Worm (Caenorhabditis elegans) whole organism, young adult: ENCODE measurements around the gene ZC477.3.
A peak's percentile ranks its signal among the peaks of the same experiment; 100 is the strongest.

Experiments used
- B0035.1 ChIP-seq: sonication (generic microtip); optimal IDR thresholded peaks from 2 replicates; lab custom pipeline; 2016; ENCODE audit warnings: missing genetic modification characterization, mild to moderate bottlenecking, missing compliant biosample characterization, missing genotype, missing genetic modification reagents
- B0336.3 ChIP-seq: fragments of 200-800 bp; sonication (Bioruptor generic); IDR thresholded peaks from 2 replicates; pipeline ENCODE4 v1.3.6; 2022; ENCODE audit warnings: missing genetic modification characterization, missing compliant biosample characterization
- F33H1.4 ChIP-seq: fragments of 200-800 bp; sonication (Bioruptor generic); IDR thresholded peaks from 2 replicates; pipeline ENCODE4 v1.3.6; 2022; ENCODE audit warnings: missing genetic modification reagents, missing genetic modification characterization, missing compliant biosample characterization
- F39B2.1 ChIP-seq: fragments of 200-800 bp; sonication (Bioruptor generic); IDR thresholded peaks from 2 replicates; pipeline ENCODE4 v1.3.6; 2022; ENCODE audit warnings: missing genetic modification reagents, missing genetic modification characterization, missing compliant biosample characterization
- K11D2.4 ChIP-seq: fragments of 200-800 bp; sonication (Bioruptor generic); IDR thresholded peaks from 2 replicates; pipeline ENCODE4 v1.3.6; 2022; ENCODE audit warnings: missing genetic modification reagents, missing genetic modification characterization, missing compliant biosample characterization
- Y53G8AR.9 ChIP-seq: fragments of 200-800 bp; sonication (Bioruptor generic); conservative IDR thresholded peaks from 2 replicates; pipeline ENCODE4 v1.3.6; 2022; ENCODE audit warnings: missing genetic modification reagents, missing genetic modification characterization, missing compliant biosample characterization
- ZK185.1 ChIP-seq: sonication (generic microtip); optimal IDR thresholded peaks from 2 replicates; lab custom pipeline; 2016; ENCODE audit warnings: mild to moderate bottlenecking, missing genetic modification characterization, missing compliant biosample characterization; ENCODE audit not compliant: poor library complexity, severe bottlenecking
- aptf-2 ChIP-seq: fragments of 200-800 bp; sonication (Bioruptor generic); conservative IDR thresholded peaks from 2 replicates; pipeline ENCODE4 v1.3.6; 2022; ENCODE audit warnings: missing genetic modification reagents, missing genetic modification characterization, missing compliant biosample characterization
- aptf-3 ChIP-seq: fragments of 200-800 bp; sonication (Bioruptor generic); IDR thresholded peaks from 2 replicates; pipeline ENCODE4 v1.3.6; 2022; ENCODE audit warnings: missing genetic modification characterization, missing compliant biosample characterization
- athp-1 ChIP-seq: sonication (generic microtip); optimal IDR thresholded peaks from 2 replicates; lab custom pipeline; 2017; ENCODE audit warnings: mild to moderate bottlenecking, missing genetic modification characterization, missing compliant biosample characterization
- attf-3 ChIP-seq: fragments of 200-800 bp; sonication (Bioruptor generic); conservative IDR thresholded peaks from 2 replicates; pipeline ENCODE4 v1.3.6; 2022; ENCODE audit warnings: missing genetic modification reagents, missing genetic modification characterization, missing compliant biosample characterization
- bed-2 ChIP-seq: fragments of 200-800 bp; sonication (Bioruptor generic); IDR thresholded peaks from 2 replicates; pipeline ENCODE4 v1.3.6; 2022; ENCODE audit warnings: missing genetic modification reagents, missing genetic modification characterization, missing compliant biosample characterization
- cebp-2 ChIP-seq: fragments of 200-800 bp; sonication (Bioruptor generic); IDR thresholded peaks from 2 replicates; pipeline ENCODE4 v1.3.6; 2022; ENCODE audit warnings: missing genetic modification characterization, missing compliant biosample characterization
- ceh-27 ChIP-seq: fragments of 200-800 bp; sonication (Bioruptor generic); optimal IDR thresholded peaks from 2 replicates; lab custom pipeline; 2018; ENCODE audit warnings: mild to moderate bottlenecking, missing genetic modification characterization, moderate library complexity, missing compliant biosample characterization
- ceh-40 ChIP-seq: fragments of 200-800 bp; sonication (Bioruptor generic); IDR thresholded peaks from 2 replicates; pipeline ENCODE4 v1.3.6; 2022; ENCODE audit warnings: missing genetic modification characterization, missing compliant biosample characterization
- dpl-1 ChIP-seq: fragments of 150-350 bp; optimal IDR thresholded peaks from 2 replicates; lab custom pipeline; 2014; ENCODE audit warnings: missing biosample characterization, missing genetic modification reagents, missing genetic modification characterization
- efl-1 ChIP-seq: fragments of 150-350 bp; optimal IDR thresholded peaks from 2 replicates; lab custom pipeline; 2014; ENCODE audit warnings: missing biosample characterization, missing genetic modification reagents, missing genetic modification characterization
- ekl-4 ChIP-seq: fragments of 200-800 bp; sonication (Bioruptor generic); IDR thresholded peaks from 2 replicates; pipeline ENCODE4 v1.3.6; 2022; ENCODE audit warnings: missing genetic modification reagents, missing genetic modification characterization, missing compliant biosample characterization
- hmg-1.2 ChIP-seq: fragments of 200-800 bp; sonication (Bioruptor generic); IDR thresholded peaks from 2 replicates; pipeline ENCODE4 v1.3.6; 2022; ENCODE audit warnings: missing genetic modification reagents, missing genetic modification characterization, missing compliant biosample characterization
- lag-1 ChIP-seq: fragments of 200-800 bp; sonication (Bioruptor generic); IDR thresholded peaks from 2 replicates; pipeline ENCODE4 v1.3.6; 2022; ENCODE audit warnings: missing genetic modification reagents, missing genetic modification characterization, missing compliant biosample characterization
- let-526 ChIP-seq: fragments of 200-800 bp; sonication (Bioruptor generic); IDR thresholded peaks from 2 replicates; pipeline ENCODE4 v1.3.6; 2022; ENCODE audit warnings: missing genetic modification reagents, missing genetic modification characterization, missing compliant biosample characterization
- lin-26 ChIP-seq: fragments of 200-800 bp; sonication (Bioruptor generic); IDR thresholded peaks from 2 replicates; pipeline ENCODE4 v1.3.6; 2022; ENCODE audit warnings: missing genetic modification reagents, missing genetic modification characterization, missing compliant biosample characterization
- lin-35 ChIP-seq, 3 experiments: fragments of 150-350 bp in 2 of 3; sonication (generic microtip) in 1 of 3; optimal IDR thresholded peaks; 2 replicates each; lab custom pipeline; 2014 to 2018; ENCODE audit warnings: missing biosample characterization in 3 of 3, missing genetic modification characterization in 3 of 3, missing genetic modification reagents in 3 of 3
- lin-40 ChIP-seq: sonication (generic microtip); optimal IDR thresholded peaks from 2 replicates; lab custom pipeline; 2016; ENCODE audit warnings: missing genetic modification characterization, mild to moderate bottlenecking, missing compliant biosample characterization, missing genotype, missing genetic modification reagents
- lin-54 ChIP-seq: fragments of 200-800 bp; sonication (Bioruptor generic); optimal IDR thresholded peaks from 2 replicates; lab custom pipeline; 2018; ENCODE audit warnings: mild to moderate bottlenecking, missing genetic modification characterization, missing compliant biosample characterization
- lir-1 ChIP-seq: fragments of 200-800 bp; sonication (Bioruptor generic); conservative IDR thresholded peaks from 2 replicates; pipeline ENCODE4 v1.3.6; 2022; ENCODE audit warnings: missing genetic modification reagents, missing genetic modification characterization, missing compliant biosample characterization
- lsl-1 ChIP-seq: fragments of 200-800 bp; sonication (Bioruptor generic); optimal IDR thresholded peaks from 2 replicates; lab custom pipeline; 2018; ENCODE audit warnings: mild to moderate bottlenecking, missing genetic modification characterization, moderate library complexity, missing compliant biosample characterization
- madf-3 ChIP-seq: fragments of 200-800 bp; sonication (Bioruptor generic); IDR thresholded peaks from 2 replicates; pipeline ENCODE4 v1.3.6; 2022; ENCODE audit warnings: missing genetic modification reagents, missing genetic modification characterization, missing compliant biosample characterization
- madf-6 ChIP-seq: fragments of 200-800 bp; sonication (Bioruptor generic); IDR thresholded peaks from 2 replicates; pipeline ENCODE4 v1.3.6; 2022; ENCODE audit warnings: missing genetic modification reagents, missing genetic modification characterization, missing compliant biosample characterization
- mcd-1 ChIP-seq: fragments of 200-800 bp; sonication (Bioruptor generic); IDR thresholded peaks from 2 replicates; pipeline ENCODE4 v1.3.6; 2022; ENCODE audit warnings: missing genetic modification reagents, missing genetic modification characterization, missing compliant biosample characterization
- nfyb-1 ChIP-seq: fragments of 200-800 bp; sonication (Bioruptor generic); IDR thresholded peaks from 2 replicates; pipeline ENCODE4 v1.3.6; 2022; ENCODE audit warnings: missing genetic modification reagents, missing genetic modification characterization, missing compliant biosample characterization
- nhr-80 ChIP-seq: sonication (generic microtip); optimal IDR thresholded peaks from 2 replicates; lab custom pipeline; 2016; ENCODE audit warnings: missing genetic modification characterization, missing compliant biosample characterization
- pbrm-1 ChIP-seq: fragments of 200-800 bp; sonication (Bioruptor generic); IDR thresholded peaks from 2 replicates; pipeline ENCODE4 v1.3.6; 2022; ENCODE audit warnings: missing genetic modification reagents, missing genetic modification characterization, missing compliant biosample characterization
- rcor-1 ChIP-seq: fragments of 200-800 bp; sonication (Bioruptor generic); IDR thresholded peaks from 2 replicates; pipeline ENCODE4 v1.3.6; 2022; ENCODE audit warnings: missing genetic modification reagents, missing genetic modification characterization, missing compliant biosample characterization
- snpc-1.1 ChIP-seq: sonication (generic microtip); optimal IDR thresholded peaks from 2 replicates; lab custom pipeline; 2017; ENCODE audit warnings: missing genetic modification characterization, mild to moderate bottlenecking, missing compliant biosample characterization, antibody characterized with exemption, moderate library complexity, missing genotype, missing genetic modification reagents; ENCODE audit not compliant: insufficient read depth
- snpc-3.4 ChIP-seq: sonication (generic microtip); optimal IDR thresholded peaks from 2 replicates; lab custom pipeline; 2017; ENCODE audit warnings: missing genetic modification characterization, mild to moderate bottlenecking, missing compliant biosample characterization, antibody characterized with exemption, moderate library complexity, missing genotype, missing genetic modification reagents
- snpc-4 ChIP-seq, 5 experiments: fragments of 150-350 bp in 1 of 5; sonication (generic microtip) in 4 of 5; optimal IDR thresholded peaks; 2 replicates each; lab custom pipeline; 2014 to 2018; ENCODE audit warnings: missing genetic modification characterization in 5 of 5, missing biosample characterization in 3 of 5, antibody characterized with exemption in 2 of 5, mild to moderate bottlenecking in 2 of 5, missing compliant biosample characterization in 2 of 5, missing genotype in 2 of 5, moderate library complexity in 2 of 5, missing genetic modification reagents in 1 of 5
- sptf-2 ChIP-seq: fragments of 200-800 bp; sonication (Bioruptor generic); optimal IDR thresholded peaks from 2 replicates; lab custom pipeline; 2018; ENCODE audit warnings: mild to moderate bottlenecking, missing genetic modification characterization, missing compliant biosample characterization
- tbp1 ChIP-seq: fragments of 200-800 bp; sonication (Bioruptor generic); optimal IDR thresholded peaks from 2 replicates; lab custom pipeline; 2018; ENCODE audit warnings: mild to moderate bottlenecking, missing genetic modification characterization, missing compliant biosample characterization
- tbx-9 ChIP-seq: sonication (generic microtip); optimal IDR thresholded peaks from 2 replicates; lab custom pipeline; 2016; ENCODE audit warnings: borderline replicate concordance, missing genetic modification characterization, inconsistent platforms, missing compliant biosample characterization
- tlf-1 ChIP-seq: fragments of 200-800 bp; sonication (Bioruptor generic); optimal IDR thresholded peaks from 2 replicates; lab custom pipeline; 2018; ENCODE audit warnings: mild to moderate bottlenecking, missing genetic modification characterization, missing compliant biosample characterization
- xnd-1 ChIP-seq: sonication (generic microtip); optimal IDR thresholded peaks from 2 replicates; lab custom pipeline; 2016; ENCODE audit warnings: missing genotype, missing genetic modification reagents, missing genetic modification characterization, missing compliant biosample characterization
- ztf-18 ChIP-seq: sonication (generic microtip); optimal IDR thresholded peaks from 2 replicates; lab custom pipeline; 2016; ENCODE audit warnings: missing genotype, mild to moderate bottlenecking, missing genetic modification characterization, missing compliant biosample characterization
- ztf-22 ChIP-seq: fragments of 200-800 bp; sonication (Bioruptor generic); optimal IDR thresholded peaks from 2 replicates; lab custom pipeline; 2018; ENCODE audit warnings: mild to moderate bottlenecking, missing genetic modification characterization, moderate library complexity, missing compliant biosample characterization
- ztf-3 ChIP-seq: fragments of 200-800 bp; sonication (Bioruptor generic); optimal IDR thresholded peaks from 2 replicates; lab custom pipeline; 2018; ENCODE audit warnings: mild to moderate bottlenecking, missing genetic modification characterization, missing compliant biosample characterization

Gene ZC477.3

ce11 chrIV:7103211-7103679 lies at the start of gene ZC477.3, which contains the start of gene rde-8:
ZC477.3 (plus strand) TSS chrIV:7103492.
rde-8 (minus strand) TSS chrIV:7103261.
- TF ChIP-seq lsl-1 (peak; percentile 39), athp-1 (tag; lab: Kevin White, UChicago) (no peak), lin-40 (tag; lab: Kevin White, UChicago) (peak; percentile 76), ztf-22 (GFP tag; lab: Kevin White, UChicago) (no peak), xnd-1 (peak; percentile 17), lir-1 (GFP tag; lab: Robert Waterston, UW) (peak; percentile 19; the same call in 1 of the 2 replicates), lin-54 (GFP tag; lab: Kevin White, UChicago) (peak; percentile 74), pbrm-1 (GFP tag; lab: Robert Waterston, UW) (0 out of 2 replicates have a peak, but pooled peaks have one; percentile 36), cebp-2 (GFP tag; lab: Robert Waterston, UW) (no peak), let-526 (GFP tag; lab: Robert Waterston, UW) (no peak), ztf-3 (GFP tag; lab: Kevin White, UChicago) (no peak), nfyb-1 (GFP tag; lab: Robert Waterston, UW) (0 out of 2 replicates have a peak, but pooled peaks have one; percentile 29), B0035.1 (tag; lab: Kevin White, UChicago) (no peak), attf-3 (GFP tag; lab: Robert Waterston, UW) (peak; percentile 60; the same call in 1 of the 2 replicates), hmg-1.2 (GFP tag; lab: Robert Waterston, UW) (peak; percentile 36; the same call in 1 of the 2 replicates), snpc-4 (GFP tag; optimal IDR thresholded peaks at IDR 0.05; lab: Kevin White, UChicago) (no peak), snpc-4 (tag; optimal IDR thresholded peaks at IDR 0.05; lab: Kevin White, UChicago) (peak in 3 of 4 experiments; percentile 31 to 79 (median 70)), lin-26 (GFP tag; lab: Robert Waterston, UW) (no peak), aptf-3 (GFP tag; lab: Robert Waterston, UW) (no peak), madf-6 (GFP tag; lab: Robert Waterston, UW) (peak; percentile 52; the same call in 1 of the 2 replicates), rcor-1 (GFP tag; lab: Robert Waterston, UW) (peak; percentile 30; the same call in 1 of the 2 replicates), ztf-18 (tag; lab: Kevin White, UChicago) (peak; percentile 95), snpc-1.1 (tag; lab: Kevin White, UChicago) (peak; percentile 10), F39B2.1 (GFP tag; lab: Robert Waterston, UW) (no peak), snpc-3.4 (tag; lab: Kevin White, UChicago) (peak; percentile 48), ZK185.1 (tag; lab: Kevin White, UChicago) (peak; percentile 31), ekl-4 (GFP tag; lab: Robert Waterston, UW) (0 out of 2 replicates have a peak, but pooled peaks have one; percentile 8), tbp1 (GFP tag; lab: Kevin White, UChicago) (peak; percentile 26), mcd-1 (GFP tag; lab: Robert Waterston, UW) (peak; percentile 79), dpl-1 (GFP tag; lab: Kevin White, UChicago) (peak; percentile 36), K11D2.4 (peak; percentile 27; the same call in 1 of the 2 replicates), ceh-40 (GFP tag; lab: Robert Waterston, UW) (no peak), B0336.3 (GFP tag; lab: Robert Waterston, UW) (peak; percentile 54; the same call in 1 of the 2 replicates), ceh-27 (GFP tag; lab: Kevin White, UChicago) (no peak), lin-35 (GFP tag; optimal IDR thresholded peaks at IDR 0.05; lab: Kevin White, UChicago) (peak in 1 of 3 experiments; percentile 77), aptf-2 (GFP tag; lab: Robert Waterston, UW) (no peak), nhr-80 (tag; lab: Kevin White, UChicago) (peak; percentile 17), sptf-2 (GFP tag; lab: Kevin White, UChicago) (no peak), F33H1.4 (GFP tag; lab: Robert Waterston, UW) (peak; percentile 65), Y53G8AR.9 (GFP tag; lab: Robert Waterston, UW) (0 out of 2 replicates have a peak, but pooled peaks have one; percentile 30), tbx-9 (tag; lab: Kevin White, UChicago) (no peak), bed-2 (GFP tag; lab: Robert Waterston, UW) (no peak), lag-1 (GFP tag; lab: Robert Waterston, UW) (no peak), tlf-1 (peak; percentile 31), madf-3 (GFP tag; lab: Robert Waterston, UW) (0 out of 2 replicates have a peak, but pooled peaks have one; percentile 1), efl-1 (GFP tag; lab: Kevin White, UChicago) (peak; percentile 12)
